Worm (Caenorhabditis elegans) whole organism, midembryonic: ENCODE measurements around the gene pgp-7.

Experiments
- cog-1 ChIP-seq: sonication (generic microtip); optimal IDR thresholded peaks from 2 replicates; lab custom pipeline; 2016; ENCODE audit warnings: missing genetic modification characterization, missing compliant biosample characterization
- klf-2 ChIP-seq: fragments of 200-800 bp; sonication (Bioruptor generic); conservative IDR thresholded peaks from 2 replicates; pipeline ENCODE4 v1.3.6; 2022; ENCODE audit warnings: missing genetic modification reagents, missing genetic modification characterization, missing compliant biosample characterization
- tab-1 ChIP-seq: fragments of 200-800 bp; sonication (Bioruptor generic); IDR thresholded peaks from 2 replicates; pipeline ENCODE4 v1.3.6; 2022; ENCODE audit warnings: missing genetic modification characterization, missing compliant biosample characterization
- ztf-23 ChIP-seq: fragments of 200-800 bp; sonication (Bioruptor generic); IDR thresholded peaks from 2 replicates; pipeline ENCODE4 v1.3.6; 2022; ENCODE audit warnings: missing genetic modification reagents, missing genetic modification characterization, missing compliant biosample characterization

DNA sequence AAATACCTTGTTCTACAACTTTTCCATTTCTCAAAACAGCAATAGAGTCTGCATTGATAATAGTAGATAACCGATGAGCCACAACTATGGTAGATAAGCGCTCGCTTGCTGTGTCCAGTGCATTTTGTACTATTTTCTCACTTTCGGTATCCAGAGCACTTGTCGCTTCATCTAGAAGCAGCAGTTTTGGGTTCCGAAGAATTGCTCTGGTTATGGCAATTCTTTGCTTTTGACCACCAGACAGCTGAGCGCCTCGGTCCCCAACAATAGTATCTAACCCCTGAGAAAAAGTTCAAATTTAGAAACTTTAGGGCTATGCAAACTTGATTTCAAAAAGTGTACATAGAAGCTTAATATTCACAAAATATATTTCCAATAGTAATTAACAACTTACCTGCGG is 10.4 kb downstream of the pgp-7 start:
- no peak for TF ChIP-seq tab-1
- TF ChIP-seq ztf-23 (GFP tag; lab: Robert Waterston, UW): no peak
- TF ChIP-seq cog-1 (tag; lab: Kevin White, UChicago): no peak
- no peak for TF ChIP-seq klf-2 (GFP tag; lab: Robert Waterston, UW)
